Fruit fly (Drosophila melanogaster): ENCODE measurements around the gene pdm2.

dm6 chr2L:12692343-12693079, 35.5 kb downstream of the pdm2 start, which contains the start of the genes CCT4 and CG6153:
- TF ChIP-seq CG9705 (GFP tag; optimal IDR thresholded peaks at IDR 0.05) (no peak), pan (optimal IDR thresholded peaks at IDR 0.05) (no peak), GATAd (GFP tag; optimal IDR thresholded peaks at IDR 0.05) (no peak), OdsH (GFP tag; optimal IDR thresholded peaks at IDR 0.05) (no peak), brk (GFP tag; optimal IDR thresholded peaks at IDR 0.05) (no peak), Abd-B (GFP tag; optimal IDR thresholded peaks at IDR 0.05) (no peak), N (GFP tag; optimal IDR thresholded peaks at IDR 0.05) (no peak), Myc (optimal IDR thresholded peaks at IDR 0.05) (peak; percentile 35), rgr (GFP tag; optimal IDR thresholded peaks at IDR 0.05) (no peak), br (GFP tag; optimal IDR thresholded peaks at IDR 0.05) (no peak), Rel (GFP tag; optimal IDR thresholded peaks at IDR 0.05) (no peak), Rel (tag; optimal IDR thresholded peaks at IDR 0.05) (no peak), psq (GFP tag; optimal IDR thresholded peaks at IDR 0.05) (no peak)
